Worm (Caenorhabditis elegans): ENCODE results near the gene icap-1.

Gene icap-1

DNA sequence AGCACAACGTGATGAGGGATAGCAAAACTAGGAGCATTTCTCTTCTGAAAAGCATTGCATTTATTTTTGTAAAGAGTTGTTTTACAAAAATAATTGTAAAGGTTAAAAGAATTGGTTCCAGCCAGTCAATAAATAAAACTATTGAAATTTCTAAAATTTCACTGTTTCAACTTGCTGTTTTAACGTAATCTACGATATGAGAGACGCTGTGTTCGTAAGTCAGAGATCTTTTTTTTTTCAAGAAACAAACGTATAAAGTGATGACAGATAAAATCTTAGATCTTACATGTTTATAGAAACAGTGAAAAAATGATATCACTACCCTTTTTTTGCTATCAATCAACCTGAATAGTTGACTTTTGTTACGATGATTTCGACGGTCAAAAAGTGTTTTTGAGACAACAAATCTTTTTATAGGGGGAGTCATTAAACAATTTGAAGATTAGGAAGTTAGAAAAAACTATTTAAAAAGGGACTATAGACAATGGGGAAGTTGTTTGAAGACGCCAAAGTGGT is 11.2 kb upstream of the icap-1 start, which contains the start of gene Y45F10D.6:
TSS of gene Y45F10D.6 (minus strand) at position 51 of the 516 bp plus-strand sequence.
- no peak for TF ChIP-seq Y53F4B.3 (GFP tag; IDR thresholded peaks at IDR 0.05)
- no peak for TF ChIP-seq aptf-2 (GFP tag; conservative IDR thresholded peaks at IDR 0.05)
- no peak for TF ChIP-seq athp-1 (tag; optimal IDR thresholded peaks at IDR 0.05)
- TF ChIP-seq dpff-1 (tag; optimal IDR thresholded peaks at IDR 0.05): no peak
- TF ChIP-seq somi-1 (GFP tag; optimal IDR thresholded peaks at IDR 0.05): no peak

DNA sequence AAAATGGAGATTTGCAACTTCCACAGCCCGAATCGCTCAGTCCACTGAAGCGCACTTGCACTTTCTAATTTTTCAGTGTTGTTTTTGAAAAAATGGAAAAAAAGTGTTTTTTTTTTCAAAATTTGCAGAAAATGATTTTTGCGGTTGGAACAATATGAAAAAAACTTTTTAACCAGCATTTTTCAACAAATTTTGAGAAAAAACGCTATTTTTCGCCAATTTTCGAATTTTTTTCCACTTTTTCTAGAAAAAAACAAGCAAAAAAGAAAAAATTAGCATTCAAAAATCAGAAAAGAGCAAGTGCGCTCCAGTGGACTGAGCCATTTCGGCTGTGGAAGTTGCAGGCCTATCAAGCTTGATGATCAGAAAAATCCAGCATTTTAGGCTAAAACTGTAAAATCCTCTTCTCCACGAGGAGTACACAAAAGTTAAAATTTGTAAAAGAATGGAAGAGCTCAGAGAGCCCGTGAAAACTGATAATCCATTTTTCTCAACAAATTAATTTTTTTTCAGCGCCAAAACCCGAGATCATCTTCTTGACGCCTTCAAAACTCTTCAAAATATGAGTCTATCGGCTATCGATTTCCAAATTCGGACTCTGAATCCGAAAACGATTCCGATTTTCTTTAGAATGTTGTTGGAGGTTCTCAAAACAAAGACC is 8.6 kb upstream of the icap-1 start:
- TF ChIP-seq hrde-1 (tag; optimal IDR thresholded peaks at IDR 0.05; ENCODE audit: borderline replicate concordance) (no peak), C17E4.6 (GFP tag; IDR thresholded peaks at IDR 0.05) (no peak), unc-130 (GFP tag; optimal IDR thresholded peaks at IDR 0.05) (no peak), Y53F4B.3 (GFP tag; IDR thresholded peaks at IDR 0.05) (no peak), attf-6 (GFP tag; IDR thresholded peaks at IDR 0.05) (peak; percentile 69; the same call in 1 of the 2 replicates), lin-54 (GFP tag; optimal IDR thresholded peaks at IDR 0.05) (no peak), mxl-1 (tag; optimal IDR thresholded peaks at IDR 0.05) (peak; percentile 1), F55B11.4 (tag; optimal IDR thresholded peaks at IDR 0.05; ENCODE audit: borderline replicate concordance, insufficient read depth) (no peak), ceh-40 (GFP tag; IDR thresholded peaks at IDR 0.05) (no peak), pbrm-1 (GFP tag; IDR thresholded peaks at IDR 0.05) (0 out of 2 replicates have a peak, but pooled peaks have one; percentile 21), snpc-4 (GFP tag; optimal IDR thresholded peaks at IDR 0.05) (no peak), snpc-4 (tag; optimal IDR thresholded peaks at IDR 0.05) (peak in 2 of 4 experiments; percentile 73 to 85), snpc-1.3 (tag; optimal IDR thresholded peaks at IDR 0.05; ENCODE audit: insufficient read depth) (no peak)

DNA sequence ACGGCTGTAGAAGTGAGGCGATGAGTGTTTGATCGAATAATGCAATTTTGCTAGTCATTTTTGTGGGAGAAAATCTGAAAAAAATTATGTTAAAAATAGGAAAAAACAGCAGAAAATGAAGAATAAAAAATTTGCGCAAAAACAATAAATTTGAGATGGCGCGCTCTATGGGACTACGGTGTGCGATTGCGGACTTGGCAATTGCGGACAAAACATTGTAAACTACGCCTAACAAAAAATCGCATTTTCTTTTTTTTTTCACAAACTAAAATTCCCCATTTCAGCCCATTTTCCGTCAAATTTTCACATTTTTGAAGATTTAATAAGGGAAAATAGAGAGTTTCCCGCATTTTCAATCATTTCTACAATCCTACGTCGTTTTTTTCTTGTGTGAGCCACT is 1.9 kb upstream of the icap-1 start, which contains the start of the genes sas-6 and Y45F10D.7:
TSS of gene sas-6 (minus strand) at position 80 of the 400 bp plus-strand sequence.
TSS of gene Y45F10D.7 (plus strand) at position 256 of the 400 bp plus-strand sequence.
- TF ChIP-seq pha-4 (tag; optimal IDR thresholded peaks at IDR 0.05) (peak; percentile 27), T26A5.8 (tag; optimal IDR thresholded peaks at IDR 0.05) (no peak), F57C9.4 (tag; optimal IDR thresholded peaks at IDR 0.05) (no peak), T07F8.4 (tag; optimal IDR thresholded peaks at IDR 0.05) (no peak), egl-44 (GFP tag; IDR thresholded peaks at IDR 0.05) (no peak), gei-17 (GFP tag; optimal IDR thresholded peaks at IDR 0.05) (no peak), madf-8 (GFP tag; conservative IDR thresholded peaks at IDR 0.05) (no peak), Y56A3A.18 (GFP tag; IDR thresholded peaks at IDR 0.05) (no peak), C17E4.6 (GFP tag; IDR thresholded peaks at IDR 0.05) (no peak), snpc-1.1 (tag; optimal IDR thresholded peaks at IDR 0.05; ENCODE audit: insufficient read depth) (no peak), ceh-79 (tag; optimal IDR thresholded peaks at IDR 0.05) (no peak), Y95B8A.8 (GFP tag; IDR thresholded peaks at IDR 0.05) (no peak), cebp-2 (GFP tag; IDR thresholded peaks at IDR 0.05) (no peak), hrde-1 (tag; optimal IDR thresholded peaks at IDR 0.05; ENCODE audit: borderline replicate concordance) (no peak), mxl-1 (tag; optimal IDR thresholded peaks at IDR 0.05) (no peak), D2030.7 (GFP tag; IDR thresholded peaks at IDR 0.05) (peak; percentile 46; the same call in 1 of the 2 replicates), ztf-3 (GFP tag; optimal IDR thresholded peaks at IDR 0.05) (no peak), ztf-25 (GFP tag; IDR thresholded peaks at IDR 0.05) (no peak), atf-7 (tag; optimal IDR thresholded peaks at IDR 0.05) (no peak), hmg-1.2 (GFP tag; IDR thresholded peaks at IDR 0.05) (peak; percentile 38; the same call in 1 of the 2 replicates), K11D2.4 (GFP tag; IDR thresholded peaks at IDR 0.05) (no peak), lin-35 (GFP tag; optimal IDR thresholded peaks at IDR 0.05) (peak in 1 of 3 experiments; percentile 78), egrh-3 (GFP tag; IDR thresholded peaks at IDR 0.05) (no peak), nfyb-1 (GFP tag; IDR thresholded peaks at IDR 0.05) (no peak), hlh-12 (tag; optimal IDR thresholded peaks at IDR 0.05) (no peak), lag-1 (GFP tag; IDR thresholded peaks at IDR 0.05) (no peak), let-526 (GFP tag; IDR thresholded peaks at IDR 0.05) (no peak), repo-1 (tag; optimal IDR thresholded peaks at IDR 0.05) (no peak), mcd-1 (GFP tag; IDR thresholded peaks at IDR 0.05) (0 out of 2 replicates have a peak, but pooled peaks have one; percentile 30), die-1 (tag; optimal IDR thresholded peaks at IDR 0.05) (no peak), snpc-1.3 (tag; optimal IDR thresholded peaks at IDR 0.05; ENCODE audit: insufficient read depth) (peak; percentile 79)

All from whole organism, young adult.